Fruit fly (Drosophila melanogaster): Measurements from ENCODE around the gene DCP2.

DNA sequence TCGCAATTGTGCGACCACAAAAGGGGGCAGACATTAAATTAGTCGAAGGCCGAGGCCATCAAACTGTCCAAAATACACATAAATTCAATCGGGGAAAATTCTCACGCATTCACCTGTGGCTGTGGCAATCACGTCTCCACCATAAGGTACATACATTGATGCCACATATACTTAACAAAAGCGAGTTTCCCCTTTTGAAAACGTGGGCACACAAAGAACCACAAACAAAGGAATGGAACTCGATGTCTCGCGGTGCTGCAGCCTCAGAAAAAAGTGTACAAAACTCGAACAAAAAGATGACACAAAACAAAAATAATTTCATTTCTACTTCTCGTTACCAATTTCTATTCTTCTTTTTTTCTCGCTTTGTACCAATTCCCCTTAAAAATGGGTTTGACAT lies 40.9 kb downstream of the DCP2 start:
- TF ChIP-seq psq (optimal IDR thresholded peaks at IDR 0.05): no peak
- TF ChIP-seq insv (optimal IDR thresholded peaks at IDR 0.05): no peak
- TF ChIP-seq Myc (optimal IDR thresholded peaks at IDR 0.05): no peak
- TF ChIP-seq h (optimal IDR thresholded peaks at IDR 0.05): no peak
- no peak for TF ChIP-seq Sin3A (optimal IDR thresholded peaks at IDR 0.05)
- no peak for TF ChIP-seq ttk (optimal IDR thresholded peaks at IDR 0.05)
